Fruit fly (Drosophila melanogaster) whole organism, embryonic: ENCODE results near the gene CG12766.

Experiments used
- Asciz ChIP-seq: fragments of 200-800 bp; sonication (Bioruptor generic); optimal IDR thresholded peaks from 2 replicates; lab custom pipeline; 2017; ENCODE audit warnings: missing biosample characterization, mild to moderate bottlenecking, missing genetic modification characterization, missing genetic modification reagents
- CG10654 ChIP-seq: fragments of 200-800 bp; sonication (Bioruptor generic); optimal IDR thresholded peaks from 2 replicates; lab custom pipeline; 2016; ENCODE audit warnings: missing biosample characterization, missing genetic modification characterization
- CG12071 ChIP-seq: fragments of 200-800 bp; sonication (Bioruptor generic); optimal IDR thresholded peaks from 3 replicates; lab custom pipeline; 2018; ENCODE audit warnings: missing biosample characterization, mild to moderate bottlenecking, missing genetic modification characterization
- CG12219 ChIP-seq: fragments of 200-800 bp; sonication (Bioruptor generic); optimal IDR thresholded peaks from 3 replicates; lab custom pipeline; 2018; ENCODE audit warnings: missing biosample characterization, mild to moderate bottlenecking, missing genetic modification characterization
- CG12391 ChIP-seq: fragments of 200-800 bp; sonication (Bioruptor generic); optimal IDR thresholded peaks from 3 replicates; lab custom pipeline; 2018; ENCODE audit warnings: missing biosample characterization, mild to moderate bottlenecking, missing genetic modification characterization, moderate library complexity
- CG32767 ChIP-seq: fragments of 200-800 bp; sonication (Bioruptor generic); IDR thresholded peaks from 2 replicates; pipeline ENCODE4 v1.3.6; 2022; ENCODE audit warnings: missing biosample characterization, missing genetic modification characterization
- CG6813 ChIP-seq: fragments of 200-800 bp; sonication (Bioruptor generic); optimal IDR thresholded peaks from 2 replicates; lab custom pipeline; 2017; ENCODE audit warnings: missing biosample characterization, missing genetic modification characterization, mild to moderate bottlenecking, moderate library complexity, missing genetic modification reagents
- H2.0 ChIP-seq: fragments of 200-800 bp; sonication (Bioruptor generic); IDR thresholded peaks from 2 replicates; pipeline ENCODE4 v1.3.6; 2022; ENCODE audit warnings: missing biosample characterization, missing genetic modification characterization
- al ChIP-seq: fragments of 200-800 bp; sonication (Bioruptor generic); IDR thresholded peaks from 2 replicates; pipeline ENCODE4 v1.3.6; 2022; ENCODE audit warnings: missing biosample characterization, missing genetic modification characterization
- lab ChIP-seq: fragments of 200-800 bp; sonication (Bioruptor generic); optimal IDR thresholded peaks from 3 replicates; lab custom pipeline; 2017; ENCODE audit warnings: missing biosample characterization, missing genetic modification characterization, mild to moderate bottlenecking, moderate library complexity, missing genetic modification reagents
- lmd ChIP-seq: fragments of 200-800 bp; sonication (Bioruptor generic); IDR thresholded peaks from 2 replicates; pipeline ENCODE4 v1.3.6; 2022; ENCODE audit warnings: missing biosample characterization, missing genetic modification characterization
- odd ChIP-seq: fragments of 200-800 bp; sonication (Bioruptor generic); optimal IDR thresholded peaks from 2 replicates; lab custom pipeline; 2017; ENCODE audit warnings: missing biosample characterization, mild to moderate bottlenecking, missing genetic modification characterization
- ttk ChIP-seq: fragments of 200-800 bp; sonication (Bioruptor generic); IDR thresholded peaks from 2 replicates; pipeline ENCODE4 v2.1.2; 2022; ENCODE audit warnings: missing biosample characterization, missing genetic modification characterization

DNA sequence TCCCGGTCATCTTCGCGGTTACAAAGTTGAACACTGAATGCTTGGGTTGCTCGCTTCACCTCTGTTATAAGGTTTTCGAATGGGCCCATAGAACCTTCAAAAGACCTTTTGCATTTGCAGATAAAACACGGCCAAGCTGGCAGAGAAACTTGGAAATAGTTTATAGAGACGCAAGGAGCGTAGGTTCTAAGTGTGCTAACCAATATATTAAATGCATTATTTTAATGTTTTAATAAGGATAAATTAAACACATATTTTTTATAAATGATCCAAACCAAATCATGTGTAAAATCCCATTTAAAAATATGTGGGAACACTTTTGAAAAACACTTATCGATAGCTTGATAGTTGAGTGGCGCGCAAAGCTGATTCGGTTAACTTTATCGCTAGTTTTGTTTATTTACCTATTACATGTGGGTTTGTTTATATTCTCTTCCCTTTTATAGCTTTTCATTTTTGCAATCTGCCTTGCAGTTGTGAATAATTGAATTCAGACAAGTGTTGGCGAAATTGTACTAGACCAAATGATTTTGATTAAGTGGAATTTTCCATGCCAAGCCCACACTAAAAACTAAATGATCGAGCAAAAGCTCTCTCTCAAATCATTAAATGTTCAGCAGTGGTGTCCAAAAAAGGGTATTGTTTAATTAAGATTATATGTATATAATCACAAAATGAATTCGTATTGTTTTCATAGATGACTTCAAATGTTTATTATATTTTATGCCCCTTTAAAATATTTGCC, at the start of gene CG12766:
- no peak for TF ChIP-seq CG12219 (GFP tag; lab: Kevin White, UChicago)
- 0 out of 2 replicates have a peak, but pooled peaks have one; percentile 13 for TF ChIP-seq H2.0 (GFP tag; lab: Robert Waterston, UW)
- TF ChIP-seq odd (GFP tag; lab: Kevin White, UChicago), result no peak
- no peak for TF ChIP-seq CG10654
- no peak for TF ChIP-seq CG6813 (GFP tag; lab: Kevin White, UChicago)
- no peak for TF ChIP-seq lmd (GFP tag; lab: Robert Waterston, UW)
- TF ChIP-seq Asciz (GFP tag; lab: Kevin White, UChicago), result no peak
- TF ChIP-seq CG12391, result no peak
- TF ChIP-seq CG32767, result no peak
- no peak for TF ChIP-seq CG12071
- no peak for TF ChIP-seq al (GFP tag; lab: Robert Waterston, UW)
- TF ChIP-seq ttk (GFP tag; lab: Robert Waterston, UW), result no peak
- TF ChIP-seq lab (GFP tag; lab: Kevin White, UChicago), result peak; percentile 43
